Worm (Caenorhabditis elegans): ENCODE results near the gene ttr-54.

The ttr-54 gene

DNA sequence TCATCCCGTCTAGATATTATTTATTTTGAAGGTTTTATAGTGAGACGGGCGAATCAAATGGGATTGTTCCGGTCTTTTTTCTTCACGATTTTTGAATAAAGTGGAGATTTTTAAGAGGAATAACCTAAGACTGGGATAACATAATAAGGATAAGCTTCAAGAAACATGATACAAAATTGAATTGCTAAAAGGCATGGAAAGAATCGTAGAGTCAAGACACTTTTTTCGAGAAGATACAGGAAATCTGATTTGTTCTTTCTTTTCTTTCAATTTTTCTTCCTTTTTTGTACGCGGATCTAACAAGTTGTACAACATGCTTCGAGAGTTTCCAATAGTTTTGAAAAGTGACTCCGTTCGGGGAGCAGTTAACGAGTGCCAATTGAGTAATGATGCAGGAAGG, 35.9 kb downstream of the ttr-54 start:
- TF ChIP-seq ama-1 (optimal IDR thresholded peaks at IDR 0.05) (no peak), ZK546.5 (tag; optimal IDR thresholded peaks at IDR 0.05) (no peak), nhr-6 (tag; optimal IDR thresholded peaks at IDR 0.05) (no peak), mdl-1 (tag; optimal IDR thresholded peaks at IDR 0.05) (no peak)

DNA sequence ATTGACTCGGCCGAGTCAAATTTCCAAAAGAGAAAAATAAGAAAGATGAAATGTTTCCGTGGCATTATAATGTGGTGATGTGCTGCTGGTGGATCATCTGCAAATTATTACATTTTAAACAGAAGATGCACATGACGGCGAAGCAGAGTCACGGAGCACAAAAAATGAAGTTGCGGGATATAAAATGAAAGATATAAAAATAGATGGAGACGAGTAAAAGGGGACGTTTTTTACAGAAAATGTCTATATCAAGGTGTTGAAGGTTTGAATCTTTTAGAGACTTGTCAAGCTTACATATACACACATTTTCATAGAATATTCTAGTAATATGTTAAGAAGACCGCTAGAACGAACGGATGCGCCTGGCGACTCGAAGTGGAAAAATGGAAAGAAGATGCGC, 38.8 kb downstream of the ttr-54 start, which contains the start of gene ptrg-1:
Gene ptrg-1 (minus strand): TSS at position 101 of the 400 bp plus-strand sequence.
- TF ChIP-seq sma-9 (GFP tag; optimal IDR thresholded peaks at IDR 0.05) (no peak), sma-9 (tag; optimal IDR thresholded peaks at IDR 0.05) (no peak), egl-27 (tag; optimal IDR thresholded peaks at IDR 0.05) (no peak), snpc-4 (tag; optimal IDR thresholded peaks at IDR 0.05) (no peak), lin-13 (GFP tag; optimal IDR thresholded peaks at IDR 0.05) (no peak), unc-39 (tag; optimal IDR thresholded peaks at IDR 0.05) (no peak), Y55F3AM.14 (GFP tag; optimal IDR thresholded peaks at IDR 0.05) (no peak), lin-39 (tag; optimal IDR thresholded peaks at IDR 0.05) (no peak), ama-1 (optimal IDR thresholded peaks at IDR 0.05) (no peak), nhr-25 (tag; optimal IDR thresholded peaks at IDR 0.05) (no peak), gmeb-1 (tag; optimal IDR thresholded peaks at IDR 0.05) (no peak), ztf-11 (tag; optimal IDR thresholded peaks at IDR 0.05) (no peak), R02D3.7 (tag; optimal IDR thresholded peaks at IDR 0.05) (no peak)

DNA sequence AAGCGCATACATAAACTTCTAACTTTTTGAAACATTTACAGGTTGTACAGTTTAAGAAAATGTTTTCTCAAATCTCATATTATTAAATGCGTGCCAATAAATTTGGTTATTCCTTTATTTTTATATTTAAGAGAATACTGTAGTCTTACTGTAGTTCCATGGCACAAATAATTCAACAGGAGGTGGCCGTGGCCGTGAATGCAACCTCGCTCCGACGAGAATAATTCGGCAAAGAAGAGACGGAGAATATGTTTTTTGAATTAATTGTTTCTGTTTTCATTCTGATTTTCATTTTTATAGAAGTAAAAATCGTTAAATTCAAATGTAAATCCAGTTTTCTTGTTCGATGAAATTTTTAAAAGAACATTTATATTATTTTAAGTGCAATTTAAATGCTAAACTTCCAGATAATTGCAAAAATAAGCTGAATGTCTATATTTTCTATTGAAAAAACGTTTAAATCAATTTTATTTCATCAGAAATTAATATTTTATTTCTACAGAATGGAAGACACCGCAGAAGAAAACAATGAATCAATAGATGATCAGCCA, 41.8 kb downstream of the ttr-54 start, which contains the start of gene gon-4:
Gene gon-4 (plus strand): TSS at position 501 of the 551 bp plus-strand sequence.
- TF ChIP-seq nhr-237 (tag; optimal IDR thresholded peaks at IDR 0.05) (no peak), sma-9 (GFP tag; optimal IDR thresholded peaks at IDR 0.05) (no peak), sma-9 (tag; optimal IDR thresholded peaks at IDR 0.05) (no peak), nhr-21 (tag; optimal IDR thresholded peaks at IDR 0.05) (no peak), F13H6.1 (tag; optimal IDR thresholded peaks at IDR 0.05) (no peak)

ce11 chrIV:10206182-10206581, 50.6 kb downstream of the ttr-54 start, which contains the start of gene K04D7.6:
TSS of gene K04D7.6 (minus strand) at chrIV:10206282.
- TF ChIP-seq nhr-11 (tag; optimal IDR thresholded peaks at IDR 0.05) (no peak), mbf-1 (tag; optimal IDR thresholded peaks at IDR 0.05) (no peak), peb-1 (tag; optimal IDR thresholded peaks at IDR 0.05) (no peak), ZK546.5 (tag; optimal IDR thresholded peaks at IDR 0.05) (no peak), Y55F3AM.14 (GFP tag; optimal IDR thresholded peaks at IDR 0.05) (no peak), egl-27 (tag; optimal IDR thresholded peaks at IDR 0.05) (no peak), nhr-129 (tag; optimal IDR thresholded peaks at IDR 0.05) (no peak), lin-11 (tag; optimal IDR thresholded peaks at IDR 0.05) (no peak), nhr-6 (tag; optimal IDR thresholded peaks at IDR 0.05) (no peak), ceh-82 (tag; optimal IDR thresholded peaks at IDR 0.05) (no peak), blmp-1 (tag; optimal IDR thresholded peaks at IDR 0.05; ENCODE audit: insufficient read depth) (no peak), lin-13 (GFP tag; optimal IDR thresholded peaks at IDR 0.05) (no peak), unc-62 (GFP tag; optimal IDR thresholded peaks at IDR 0.05) (no peak), F13H6.1 (tag; optimal IDR thresholded peaks at IDR 0.05) (no peak), nhr-10 (tag; optimal IDR thresholded peaks at IDR 0.05) (no peak), fos-1 (tag; optimal IDR thresholded peaks at IDR 0.05) (no peak), nhr-237 (tag; optimal IDR thresholded peaks at IDR 0.05) (no peak)
